Fruit fly (Drosophila melanogaster) whole organism: ENCODE measurements around the gene Gss1.

Experiments used
- CG8478 ChIP-seq: fragments of >200 bp; optimal IDR thresholded peaks from 2 replicates; lab custom pipeline; 2018; ENCODE audit warnings: inconsistent platforms
- EcR ChIP-seq, 2 experiments: fragments of >200 bp; optimal IDR thresholded peaks; 2 replicates each; lab custom pipeline; 2017; ENCODE audit warnings: missing biosample characterization in 2 of 2, missing genetic modification characterization in 2 of 2, missing genetic modification reagents in 2 of 2

DNA sequence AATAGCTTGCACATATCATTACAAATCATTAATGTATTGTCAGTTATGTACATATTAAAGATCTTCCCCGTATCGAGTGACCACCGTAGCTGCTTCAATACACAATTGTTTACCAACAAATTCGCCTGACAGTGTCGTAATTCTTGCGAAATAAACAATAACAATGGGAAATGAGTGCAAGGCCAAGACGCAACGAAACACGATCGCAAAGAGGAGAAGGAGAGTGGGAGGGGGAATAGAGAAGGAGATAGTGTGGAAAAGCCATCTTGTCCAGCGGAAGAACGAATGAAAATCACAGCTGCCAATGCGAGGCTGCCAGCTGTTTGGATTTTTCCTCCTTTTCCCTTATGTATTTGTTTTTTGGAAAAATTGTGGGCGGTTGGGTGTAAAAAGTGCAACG, 4.1 kb upstream of the Gss1 start:
- TF ChIP-seq EcR (GFP tag; optimal IDR thresholded peaks at IDR 0.05; lab: Kevin White, UChicago) = no peak
- TF ChIP-seq CG8478 (lab: Kevin White, UChicago) = no peak
